ENCODE assay signal across 5 fruit fly cellular contexts in the genomic region with DNA sequence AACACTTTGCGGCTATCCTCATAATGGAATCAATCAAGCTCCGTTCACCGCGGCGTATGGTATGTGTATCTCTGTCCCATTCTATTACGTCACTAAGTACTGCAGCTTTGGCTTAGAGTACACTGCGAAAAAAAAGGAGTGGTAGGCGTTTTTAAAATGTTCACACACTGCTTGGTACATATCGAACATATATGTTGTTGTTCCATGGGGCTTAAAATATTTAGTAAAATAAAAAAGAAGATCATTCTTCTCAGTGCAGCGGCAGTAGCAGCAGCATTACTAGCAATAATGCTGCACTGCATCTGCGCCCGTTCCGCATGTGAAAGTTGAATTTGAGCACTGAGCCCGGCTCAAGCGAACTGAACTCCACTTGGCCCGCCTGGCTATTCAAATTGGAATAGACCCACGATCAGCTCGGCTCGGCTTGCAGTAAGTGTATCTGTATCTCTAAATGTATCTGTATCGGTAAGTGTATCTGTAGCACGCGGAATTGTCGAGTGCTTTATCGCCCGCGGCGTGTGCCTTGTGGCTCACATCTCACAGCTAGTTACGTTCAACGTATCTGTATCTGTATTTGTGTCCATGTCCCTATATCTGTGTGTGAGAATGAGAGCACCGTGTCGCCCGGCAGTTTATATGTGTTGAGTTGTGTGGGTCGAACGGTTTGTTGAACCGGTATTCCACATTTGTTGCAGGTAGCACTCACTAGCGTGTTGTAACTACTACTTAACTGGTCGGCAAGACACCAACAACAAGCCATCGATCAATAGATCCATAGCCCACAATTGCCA.
TF ChIP-seq lines count a peak whose summit lies in the region.

No protein-coding gene starts in this region.

- TF ChIP-seq CTCF in whole organism, embryonic (GFP tag; optimal IDR thresholded peaks at IDR 0.05; lab: Kevin White, UChicago), result no peak

TF ChIP-seq in whole organism, adult, 20 proteins besides CTCF, POLR2A, EP300 and RAD21:
- TF ChIP-seq tj (GFP tag; optimal IDR thresholded peaks at IDR 0.05; lab: Kevin White, UChicago) (peak; percentile 16), CG5204 (GFP tag; optimal IDR thresholded peaks at IDR 0.05; lab: Kevin White, UChicago) (peak; percentile 61), Crg-1 (GFP tag; optimal IDR thresholded peaks at IDR 0.05; lab: Kevin White, UChicago) (no peak), kay (GFP tag; lab: Kevin White, UChicago; ENCODE audit: borderline replicate concordance) (peak; percentile 4), CG7101 (tag; optimal IDR thresholded peaks at IDR 0.05; lab: Kevin White, UChicago) (no peak), CG1620 (GFP tag; optimal IDR thresholded peaks at IDR 0.05; lab: Kevin White, UChicago) (no peak), Clk (GFP tag; optimal IDR thresholded peaks at IDR 0.05; lab: Kevin White, UChicago) (no peak), CG7045 (GFP tag; optimal IDR thresholded peaks at IDR 0.05; lab: Kevin White, UChicago) (peak; percentile 75), Mnt (GFP tag; optimal IDR thresholded peaks at IDR 0.05; lab: Kevin White, UChicago) (no peak)

TF ChIP-seq in whole organism, embryonic, 481 proteins besides CTCF, POLR2A, EP300 and RAD21 (continues in another document):
- TF ChIP-seq gem (tag; optimal IDR thresholded peaks at IDR 0.05; lab: Kevin White, UChicago) (peak; percentile 66), CG13123 (GFP tag; optimal IDR thresholded peaks at IDR 0.05; lab: Kevin White, UChicago) (no peak), wek (GFP tag; optimal IDR thresholded peaks at IDR 0.05; lab: Kevin White, UChicago) (no peak), CG32532 (GFP tag; IDR thresholded peaks at IDR 0.05; lab: Robert Waterston, UW) (no peak), D19A (tag; optimal IDR thresholded peaks at IDR 0.05; lab: Kevin White, UChicago) (peak; percentile 61), CG1602 (GFP tag; optimal IDR thresholded peaks at IDR 0.05; lab: Kevin White, UChicago) (peak; percentile 41), CG10321 (GFP tag; IDR thresholded peaks at IDR 0.05; lab: Robert Waterston, UW) (no peak), Chrac-16 (GFP tag; optimal IDR thresholded peaks at IDR 0.05; lab: Kevin White, UChicago) (peak; percentile 4), vfl (GFP tag; optimal IDR thresholded peaks at IDR 0.05; lab: Kevin White, UChicago) (no peak), ftz-f1 (GFP tag; optimal IDR thresholded peaks at IDR 0.05; lab: Kevin White, UChicago) (no peak), CG10543 (GFP tag; optimal IDR thresholded peaks at IDR 0.05; lab: Kevin White, UChicago) (no peak), CG4360 (GFP tag; IDR thresholded peaks at IDR 0.05; lab: Robert Waterston, UW) (peak; percentile 27; the same call in 1 of the 2 replicates), Atf-2 (GFP tag; optimal IDR thresholded peaks at IDR 0.05; lab: Kevin White, UChicago) (peak; percentile 37), sd (tag; optimal IDR thresholded peaks at IDR 0.05; lab: Kevin White, UChicago) (no peak), Ets97D (GFP tag; optimal IDR thresholded peaks at IDR 0.05; lab: Kevin White, UChicago) (no peak), sr (GFP tag; IDR thresholded peaks at IDR 0.05; lab: Robert Waterston, UW) (peak; percentile 54; the same call in 2 of the 3 replicates), CHES-1-like (GFP tag; optimal IDR thresholded peaks at IDR 0.05; lab: Kevin White, UChicago) (no peak), Hr51 (GFP tag; optimal IDR thresholded peaks at IDR 0.05; lab: Kevin White, UChicago) (peak in 1 of 2 experiments; percentile 85)

TF ChIP-seq in whole organism, prepupa, 60 proteins besides CTCF, POLR2A, EP300 and RAD21 (continues in another document):
- TF ChIP-seq CG16779 (tag; optimal IDR thresholded peaks at IDR 0.05; lab: Kevin White, UChicago) (peak; percentile 54), CG3032 (tag; optimal IDR thresholded peaks at IDR 0.05; lab: Kevin White, UChicago) (peak; percentile 53), cyc (GFP tag; optimal IDR thresholded peaks at IDR 0.05; lab: Kevin White, UChicago) (peak; percentile 50), CG8632 (GFP tag; optimal IDR thresholded peaks at IDR 0.05; lab: Kevin White, UChicago) (peak; percentile 63), achi (GFP tag; optimal IDR thresholded peaks at IDR 0.05; lab: Kevin White, UChicago) (peak; percentile 87), salr (GFP tag; optimal IDR thresholded peaks at IDR 0.05; lab: Kevin White, UChicago) (peak; percentile 13 to 90), pdm3 (GFP tag; optimal IDR thresholded peaks at IDR 0.05; lab: Kevin White, UChicago) (peak; percentile 88), fkh (GFP tag; optimal IDR thresholded peaks at IDR 0.05; lab: Kevin White, UChicago) (no peak), Gug (GFP tag; IDR thresholded peaks at IDR 0.05; lab: Robert Waterston, UW) (peak; percentile 89), Smox (GFP tag; optimal IDR thresholded peaks at IDR 0.05; lab: Kevin White, UChicago) (peak; percentile 29), Blimp-1 (GFP tag; optimal IDR thresholded peaks at IDR 0.05; lab: Kevin White, UChicago) (no peak), CG9139 (GFP tag; optimal IDR thresholded peaks at IDR 0.05; lab: Kevin White, UChicago) (no peak), CG6808 (GFP tag; optimal IDR thresholded peaks at IDR 0.05; lab: Kevin White, UChicago) (peak; percentile 47), Hr4 (GFP tag; optimal IDR thresholded peaks at IDR 0.05; lab: Kevin White, UChicago) (peak; percentile 96), lz (GFP tag; optimal IDR thresholded peaks at IDR 0.05; lab: Kevin White, UChicago) (peak; percentile 51), ss (GFP tag; optimal IDR thresholded peaks at IDR 0.05; lab: Kevin White, UChicago) (peak in 1 of 2 experiments; percentile 55), vri (GFP tag; optimal IDR thresholded peaks at IDR 0.05; lab: Kevin White, UChicago) (peak; percentile 17), eg (GFP tag; IDR thresholded peaks at IDR 0.05; lab: Robert Waterston, UW) (peak; percentile 96), topi (GFP tag; optimal IDR thresholded peaks at IDR 0.05; lab: Kevin White, UChicago) (peak; percentile 62)

TF ChIP-seq in whole organism, pupa, 21 proteins besides CTCF, POLR2A, EP300 and RAD21:
- peak; percentile 89 for TF ChIP-seq CG12605 (GFP tag; IDR thresholded peaks at IDR 0.05; lab: Robert Waterston, UW)
- peak; percentile 93 for TF ChIP-seq CG14655 (GFP tag; optimal IDR thresholded peaks at IDR 0.05; lab: Kevin White, UChicago)
- TF ChIP-seq fd96Ca (GFP tag; IDR thresholded peaks at IDR 0.05; lab: Robert Waterston, UW), result peak; percentile 96
- TF ChIP-seq CG9948 (tag; optimal IDR thresholded peaks at IDR 0.05; lab: Kevin White, UChicago), result peak; percentile 66
- TF ChIP-seq CG4496 (GFP tag; IDR thresholded peaks at IDR 0.05; lab: Robert Waterston, UW), result peak; percentile 95
- no peak for TF ChIP-seq CG13204 (GFP tag; optimal IDR thresholded peaks at IDR 0.05; lab: Kevin White, UChicago)
- peak; percentile 72 for TF ChIP-seq Pif1A (GFP tag; optimal IDR thresholded peaks at IDR 0.05; lab: Kevin White, UChicago)
- TF ChIP-seq CG10348 (GFP tag; IDR thresholded peaks at IDR 0.05; lab: Robert Waterston, UW), result peak; percentile 85
- peak; percentile 59 for TF ChIP-seq Pif1B (GFP tag; optimal IDR thresholded peaks at IDR 0.05; lab: Kevin White, UChicago)
- TF ChIP-seq Ets98B (GFP tag; IDR thresholded peaks at IDR 0.05; lab: Robert Waterston, UW), result peak; percentile 97
- no peak for TF ChIP-seq gl (tag; optimal IDR thresholded peaks at IDR 0.05; lab: Kevin White, UChicago)
- peak; percentile 23 for TF ChIP-seq Snoo (tag; optimal IDR thresholded peaks at IDR 0.05; lab: Kevin White, UChicago)
- TF ChIP-seq CG15710 (tag; optimal IDR thresholded peaks at IDR 0.05; lab: Kevin White, UChicago), result peak; percentile 49
- TF ChIP-seq CG17806 (tag; optimal IDR thresholded peaks at IDR 0.05; lab: Kevin White, UChicago), result peak; percentile 67
- TF ChIP-seq CG8301 (tag; optimal IDR thresholded peaks at IDR 0.05; lab: Kevin White, UChicago), result peak; percentile 91
- peak; percentile 89 for TF ChIP-seq rn (GFP tag; IDR thresholded peaks at IDR 0.05; lab: Robert Waterston, UW)
- peak; percentile 58 for TF ChIP-seq CG34367 (tag; optimal IDR thresholded peaks at IDR 0.05; lab: Kevin White, UChicago)
- peak; percentile 96 for TF ChIP-seq CG32121 (GFP tag; IDR thresholded peaks at IDR 0.05; lab: Robert Waterston, UW)
- TF ChIP-seq CG8159 (tag; optimal IDR thresholded peaks at IDR 0.05; lab: Kevin White, UChicago), result peak; percentile 69
- TF ChIP-seq D1 (tag; optimal IDR thresholded peaks at IDR 0.05; lab: Kevin White, UChicago), result no peak
- peak; percentile 87 for TF ChIP-seq EcR (GFP tag; optimal IDR thresholded peaks at IDR 0.05; lab: Kevin White, UChicago)

TF ChIP-seq in whole organism, wandering third instar larva, 38 proteins besides CTCF, POLR2A, EP300 and RAD21:
- TF ChIP-seq Sp1 (GFP tag; optimal IDR thresholded peaks at IDR 0.05; lab: Kevin White, UChicago) (no peak), N (GFP tag; optimal IDR thresholded peaks at IDR 0.05; lab: Kevin White, UChicago) (no peak), Myc (optimal IDR thresholded peaks at IDR 0.05; lab: Kevin White, UChicago) (no peak), sv (GFP tag; optimal IDR thresholded peaks at IDR 0.05; lab: Kevin White, UChicago) (peak; percentile 39), foxo (GFP tag; optimal IDR thresholded peaks at IDR 0.05; lab: Kevin White, UChicago) (peak in 1 of 2 experiments; percentile 6), rgr (GFP tag; optimal IDR thresholded peaks at IDR 0.05; lab: Kevin White, UChicago) (peak; percentile 45), fru (GFP tag; optimal IDR thresholded peaks at IDR 0.05; lab: Kevin White, UChicago) (peak; percentile 64), usp (GFP tag; optimal IDR thresholded peaks at IDR 0.05; lab: Kevin White, UChicago) (no peak), h (GFP tag; optimal IDR thresholded peaks at IDR 0.05; lab: Kevin White, UChicago) (peak; percentile 2), dmrt93B (GFP tag; optimal IDR thresholded peaks at IDR 0.05; lab: Kevin White, UChicago) (peak; percentile 16), woc (GFP tag; optimal IDR thresholded peaks at IDR 0.05; lab: Kevin White, UChicago) (peak; percentile 16), br (GFP tag; optimal IDR thresholded peaks at IDR 0.05; lab: Kevin White, UChicago) (peak; percentile 8), HLH106 (tag; optimal IDR thresholded peaks at IDR 0.05; lab: Kevin White, UChicago) (peak; percentile 10), ey (GFP tag; optimal IDR thresholded peaks at IDR 0.05; lab: Kevin White, UChicago) (peak; percentile 47), lola (GFP tag; optimal IDR thresholded peaks at IDR 0.05; lab: Kevin White, UChicago) (no peak), Abd-B (GFP tag; optimal IDR thresholded peaks at IDR 0.05; lab: Kevin White, UChicago) (no peak)
